Fruit fly (Drosophila melanogaster) whole organism, prepupa: Measurements from ENCODE around the gene CG44004.

Source experiments
- CG6854 ChIP-seq: fragments of 200-800 bp; sonication (Bioruptor generic); optimal IDR thresholded peaks from 2 replicates; lab custom pipeline; 2017; ENCODE audit warnings: missing biosample characterization, mild to moderate bottlenecking, missing genetic modification characterization
- Eip75B ChIP-seq: fragments of 200-800 bp; sonication (Bioruptor generic); optimal IDR thresholded peaks from 3 replicates; lab custom pipeline; 2016; ENCODE audit warnings: missing biosample characterization, missing genetic modification characterization
- Gug ChIP-seq: fragments of 200-800 bp; sonication (Bioruptor generic); IDR thresholded peaks from 2 replicates; pipeline ENCODE4 v1.3.6; 2022; ENCODE audit warnings: missing biosample characterization, missing genetic modification characterization
- Lpt ChIP-seq: fragments of 200-800 bp; sonication (Bioruptor generic); optimal IDR thresholded peaks from 3 replicates; lab custom pipeline; 2016; ENCODE audit warnings: missing biosample characterization, missing genetic modification characterization
- OdsH ChIP-seq: fragments of 200-800 bp; sonication (Bioruptor generic); optimal IDR thresholded peaks from 3 replicates; lab custom pipeline; 2016; ENCODE audit warnings: missing biosample characterization, missing genetic modification characterization
- dsx ChIP-seq: fragments of 200-800 bp; optimal IDR thresholded peaks from 3 replicates; lab custom pipeline; 2019; ENCODE audit warnings: missing biosample characterization, mild to moderate bottlenecking, missing genetic modification characterization, moderate library complexity; ENCODE audit not compliant: poor library complexity, severe bottlenecking
- eg ChIP-seq: fragments of 200-800 bp; sonication (Bioruptor generic); IDR thresholded peaks from 3 replicates; pipeline ENCODE4 v1.3.6; 2022; ENCODE audit warnings: missing biosample characterization, missing genetic modification characterization
- fd59A ChIP-seq: fragments of 200-800 bp; sonication (Bioruptor generic); optimal IDR thresholded peaks from 2 replicates; lab custom pipeline; 2017; ENCODE audit warnings: missing biosample characterization, mild to moderate bottlenecking, missing genetic modification characterization, missing genetic modification reagents

dm6 chr3L:18088027-18088426 lies 14.4 kb upstream of the CG44004 start:
- TF ChIP-seq Gug (GFP tag; lab: Robert Waterston, UW) (no peak), Eip75B (GFP tag; lab: Kevin White, UChicago) (no peak), Lpt (GFP tag; lab: Kevin White, UChicago) (no peak), OdsH (GFP tag; lab: Kevin White, UChicago) (no peak), dsx (no peak), fd59A (GFP tag; lab: Kevin White, UChicago) (no peak), CG6854 (GFP tag; lab: Kevin White, UChicago) (no peak), eg (GFP tag; lab: Robert Waterston, UW) (no peak)
